Worm (Caenorhabditis elegans) whole organism, L2 larva: ENCODE results near the gene szy-2.
A peak's percentile ranks its signal among the peaks of the same experiment; 100 is the strongest.

Experiments used
- F13H6.1 ChIP-seq: sonication (generic microtip); optimal IDR thresholded peaks from 2 replicates; lab custom pipeline; 2016; ENCODE audit warnings: missing genetic modification characterization, missing compliant biosample characterization
- R02D3.7 ChIP-seq: fragments of 150-350 bp; optimal IDR thresholded peaks from 2 replicates; lab custom pipeline; 2014; ENCODE audit warnings: missing biosample characterization, missing genetic modification characterization
- Y55F3AM.14 ChIP-seq: fragments of 200-800 bp; sonication (Bioruptor generic); optimal IDR thresholded peaks from 2 replicates; lab custom pipeline; 2018; ENCODE audit warnings: mild to moderate bottlenecking, missing genetic modification characterization, missing compliant biosample characterization
- ama-1 ChIP-seq: fragments of 150-350 bp; optimal IDR thresholded peaks from 2 replicates; lab custom pipeline; 2018; ENCODE audit warnings: inconsistent platforms
- blmp-1 ChIP-seq: sonication (generic microtip); optimal IDR thresholded peaks from 2 replicates; lab custom pipeline; 2017; ENCODE audit warnings: missing genetic modification characterization, mild to moderate bottlenecking, missing compliant biosample characterization, antibody characterized with exemption, moderate library complexity; ENCODE audit not compliant: insufficient read depth
- ceh-82 ChIP-seq: fragments of 150-350 bp; optimal IDR thresholded peaks from 2 replicates; lab custom pipeline; 2014; ENCODE audit warnings: missing biosample characterization, missing genetic modification characterization
- crh-2 ChIP-seq: sonication (generic microtip); optimal IDR thresholded peaks from 2 replicates; lab custom pipeline; 2017; ENCODE audit warnings: missing biosample characterization, missing genetic modification characterization
- elt-1 ChIP-seq: fragments of 150-350 bp; optimal IDR thresholded peaks from 2 replicates; lab custom pipeline; 2014; ENCODE audit warnings: missing biosample characterization, missing genetic modification characterization
- elt-3 ChIP-seq: sonication (generic microtip); optimal IDR thresholded peaks from 2 replicates; lab custom pipeline; 2017; ENCODE audit warnings: missing biosample characterization, missing genetic modification characterization
- gmeb-1 ChIP-seq: fragments of 150-350 bp; optimal IDR thresholded peaks from 2 replicates; lab custom pipeline; 2014; ENCODE audit warnings: missing biosample characterization, missing genetic modification characterization
- lin-11 ChIP-seq: fragments of 150-350 bp; sonication (generic microtip); optimal IDR thresholded peaks from 2 replicates; lab custom pipeline; 2014; ENCODE audit warnings: missing biosample characterization, missing genetic modification characterization, inconsistent platforms, mixed read lengths
- lin-13 ChIP-seq: fragments of 150-350 bp; optimal IDR thresholded peaks from 2 replicates; lab custom pipeline; 2014; ENCODE audit warnings: missing biosample characterization, missing genetic modification reagents, missing genetic modification characterization
- lin-39 ChIP-seq: fragments of 150-350 bp; optimal IDR thresholded peaks from 2 replicates; lab custom pipeline; 2014; ENCODE audit warnings: missing biosample characterization, missing genetic modification reagents, missing genetic modification characterization
- lsy-2 ChIP-seq, 2 experiments: fragments of 150-350 bp in 1 of 2; sonication (generic microtip) in 1 of 2; optimal IDR thresholded peaks; 2 replicates each; lab custom pipeline; 2014 to 2017; ENCODE audit warnings: missing biosample characterization in 2 of 2, missing genetic modification characterization in 2 of 2
- mab-5 ChIP-seq: fragments of 150-350 bp; optimal IDR thresholded peaks from 2 replicates; lab custom pipeline; 2014; ENCODE audit warnings: missing biosample characterization, missing genetic modification characterization
- mdl-1 ChIP-seq, 2 experiments: fragments of 150-350 bp in 1 of 2; sonication (generic microtip) in 1 of 2; optimal IDR thresholded peaks; 2 replicates each; lab custom pipeline; 2017; ENCODE audit warnings: missing biosample characterization in 2 of 2, missing genetic modification characterization in 2 of 2
- nhr-10 ChIP-seq: sonication (generic microtip); optimal IDR thresholded peaks from 2 replicates; lab custom pipeline; 2017; ENCODE audit warnings: missing biosample characterization, missing genetic modification characterization
- nhr-12 ChIP-seq: fragments of 150-350 bp; optimal IDR thresholded peaks from 2 replicates; lab custom pipeline; 2014; ENCODE audit warnings: missing biosample characterization, missing genetic modification characterization
- nhr-129 ChIP-seq: fragments of 150-350 bp; optimal IDR thresholded peaks from 2 replicates; lab custom pipeline; 2014; ENCODE audit warnings: missing biosample characterization, missing genetic modification characterization
- nhr-21 ChIP-seq: fragments of 150-350 bp; optimal IDR thresholded peaks from 2 replicates; lab custom pipeline; 2014; ENCODE audit warnings: missing biosample characterization, missing genetic modification characterization
- nhr-23 ChIP-seq: fragments of 150-350 bp; optimal IDR thresholded peaks from 2 replicates; lab custom pipeline; 2014; ENCODE audit warnings: missing biosample characterization, missing genetic modification reagents, missing genetic modification characterization
- nhr-25 ChIP-seq: fragments of 150-350 bp; sonication (generic microtip); optimal IDR thresholded peaks from 3 replicates; lab custom pipeline; 2014; ENCODE audit warnings: missing biosample characterization, missing genetic modification characterization
- nhr-77 ChIP-seq: fragments of 150-350 bp; optimal IDR thresholded peaks from 2 replicates; lab custom pipeline; 2014; ENCODE audit warnings: missing biosample characterization, missing genetic modification characterization
- peb-1 ChIP-seq: fragments of 150-350 bp; optimal IDR thresholded peaks from 2 replicates; lab custom pipeline; 2014; ENCODE audit warnings: missing biosample characterization, missing genetic modification characterization
- sem-4 ChIP-seq: fragments of 150-350 bp; optimal IDR thresholded peaks from 2 replicates; lab custom pipeline; 2014; ENCODE audit warnings: missing biosample characterization, missing genetic modification reagents, missing genetic modification characterization
- skn-1 ChIP-seq: sonication (generic microtip); optimal IDR thresholded peaks from 2 replicates; lab custom pipeline; 2017; ENCODE audit warnings: missing biosample characterization, missing genetic modification characterization
- snpc-4 ChIP-seq: fragments of 150-350 bp; optimal IDR thresholded peaks from 2 replicates; lab custom pipeline; 2014; ENCODE audit warnings: missing biosample characterization, missing genetic modification characterization
- unc-55 ChIP-seq: fragments of 150-350 bp; sonication (generic microtip); optimal IDR thresholded peaks from 3 replicates; lab custom pipeline; 2014; ENCODE audit warnings: missing biosample characterization, missing genetic modification reagents, missing genetic modification characterization
- unc-62 ChIP-seq: fragments of 150-350 bp; optimal IDR thresholded peaks from 2 replicates; lab custom pipeline; 2014; ENCODE audit warnings: missing biosample characterization, missing genetic modification reagents, missing genetic modification characterization
- ztf-1 ChIP-seq: fragments of 200-800 bp; sonication (Bioruptor generic); conservative IDR thresholded peaks from 2 replicates; pipeline ENCODE4 v1.3.6; 2022; ENCODE audit warnings: missing genetic modification characterization, missing compliant biosample characterization
- ztf-11 ChIP-seq: sonication (generic microtip); optimal IDR thresholded peaks from 2 replicates; lab custom pipeline; 2017; ENCODE audit warnings: missing biosample characterization, missing genetic modification characterization

The szy-2 gene

ce11 chrIII:5349250-5349649 lies 21.8 kb downstream of the szy-2 start, which contains the start of gene thoc-5 (continued):
- TF ChIP-seq nhr-129 (tag; lab: Kevin White, UChicago) (peak; percentile 54), unc-55 (GFP tag; lab: Kevin White, UChicago) (peak; percentile 72), nhr-12 (tag; lab: Kevin White, UChicago) (no peak), nhr-25 (tag; lab: Kevin White, UChicago) (peak; percentile 77), lsy-2 (tag; optimal IDR thresholded peaks at IDR 0.05; lab: Kevin White, UChicago) (peak; percentile 81 to 91), R02D3.7 (tag; lab: Kevin White, UChicago) (peak; percentile 29), nhr-10 (tag; lab: Kevin White, UChicago) (no peak), lin-13 (peak; percentile 71)

- TF ChIP-seq ama-1 (lab: Kevin White, UChicago): no peak
- no peak for TF ChIP-seq nhr-25 (tag; lab: Kevin White, UChicago)
These were observed 25.1 kb downstream of the szy-2 start, which contains the start of gene glrx-21 for ce11 chrIII:5346017-5346416. glrx-21 (minus strand) TSS chrIII:5346117.

DNA sequence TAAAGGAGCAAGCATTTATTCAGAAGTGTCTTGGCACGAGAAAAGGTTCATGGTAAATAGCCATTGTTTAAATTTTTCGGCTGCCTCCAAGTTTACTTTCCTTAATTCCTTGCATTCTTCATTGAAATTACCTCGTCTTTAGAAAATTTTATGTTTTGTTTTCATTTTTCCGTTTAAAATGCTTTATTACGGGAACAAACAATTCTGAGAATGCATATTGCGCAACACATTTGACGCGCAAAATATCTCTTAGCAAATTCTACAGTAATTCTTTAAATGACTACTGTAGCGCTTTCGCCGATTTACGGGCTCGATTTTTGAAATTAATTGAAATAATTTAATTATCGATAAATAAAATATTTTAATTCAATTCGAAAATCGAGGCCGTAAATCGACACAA lies 26.5 kb downstream of the szy-2 start:
- TF ChIP-seq nhr-21 (tag; lab: Kevin White, UChicago) (no peak), snpc-4 (no peak), ceh-82 (tag; lab: Kevin White, UChicago) (no peak), Y55F3AM.14 (no peak), ama-1 (lab: Kevin White, UChicago) (no peak), skn-1 (tag; lab: Kevin White, UChicago) (no peak), mdl-1 (tag; optimal IDR thresholded peaks at IDR 0.05; lab: Kevin White, UChicago) (no peak), unc-62 (GFP tag; lab: Kevin White, UChicago) (no peak), nhr-23 (tag; lab: Kevin White, UChicago) (no peak), ztf-11 (tag; lab: Kevin White, UChicago) (no peak), nhr-129 (tag; lab: Kevin White, UChicago) (no peak), mab-5 (tag; lab: Kevin White, UChicago) (no peak), elt-1 (tag; lab: Kevin White, UChicago) (no peak), ztf-1 (GFP tag; lab: Robert Waterston, UW) (no peak), sem-4 (tag; lab: Kevin White, UChicago) (no peak), gmeb-1 (tag; lab: Kevin White, UChicago) (no peak), elt-3 (tag; lab: Kevin White, UChicago) (no peak), nhr-77 (tag; lab: Kevin White, UChicago) (no peak), blmp-1 (tag; lab: Kevin White, UChicago) (no peak), lin-13 (no peak)

DNA sequence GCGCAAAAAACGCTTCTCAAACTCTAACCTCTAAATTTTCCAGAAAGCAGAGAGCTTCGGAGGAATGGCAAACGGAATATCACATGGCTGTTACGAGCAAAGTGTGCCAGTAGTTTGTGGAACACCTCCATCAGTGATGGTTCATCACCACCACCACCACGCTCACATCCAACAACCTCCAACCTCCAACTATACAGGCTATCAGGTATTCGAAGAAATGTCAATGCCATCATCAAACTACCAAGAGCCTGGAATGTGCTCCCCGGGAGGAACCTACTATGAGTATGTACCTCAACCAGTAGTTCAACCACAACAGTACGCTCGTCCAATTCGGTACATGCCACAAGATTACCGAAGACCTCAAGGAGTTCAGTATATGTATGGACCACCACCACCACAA lies 27.5 kb downstream of the szy-2 start:
- no peak for TF ChIP-seq crh-2
- no peak for TF ChIP-seq elt-3 (tag; lab: Kevin White, UChicago)
- TF ChIP-seq F13H6.1 (tag; lab: Kevin White, UChicago): no peak
- TF ChIP-seq mab-5 (tag; lab: Kevin White, UChicago): no peak
- TF ChIP-seq unc-62 (GFP tag; lab: Kevin White, UChicago): no peak
- no peak for TF ChIP-seq nhr-129 (tag; lab: Kevin White, UChicago)
- no peak for TF ChIP-seq lin-11 (tag; lab: Kevin White, UChicago)
- TF ChIP-seq sem-4 (tag; lab: Kevin White, UChicago): no peak
- no peak for TF ChIP-seq ama-1 (lab: Kevin White, UChicago)
- no peak for TF ChIP-seq skn-1 (tag; lab: Kevin White, UChicago)
- no peak for TF ChIP-seq nhr-12 (tag; lab: Kevin White, UChicago)

ce11 chrIII:5341382-5341781 lies 29.7 kb downstream of the szy-2 start, which contains the start of gene ZK121.2:
ZK121.2 (plus strand) TSS chrIII:5341682.
- TF ChIP-seq unc-55 (GFP tag; lab: Kevin White, UChicago) (peak; percentile 31), nhr-10 (tag; lab: Kevin White, UChicago) (no peak), peb-1 (tag; lab: Kevin White, UChicago) (no peak)

- TF ChIP-seq lin-39: no peak
- TF ChIP-seq sem-4 (tag; lab: Kevin White, UChicago): no peak
- no peak for TF ChIP-seq mdl-1 (tag; optimal IDR thresholded peaks at IDR 0.05; lab: Kevin White, UChicago)
- peak; percentile 37 for TF ChIP-seq unc-55 (GFP tag; lab: Kevin White, UChicago)
- TF ChIP-seq, all 48 proteins: peak for 1
These were observed 30.5 kb downstream of the szy-2 start for ce11 chrIII:5340530-5340929.
